Worm (Caenorhabditis elegans): ENCODE measurements around the gene F36A4.3.

- TF ChIP-seq unc-62 (GFP tag; optimal IDR thresholded peaks at IDR 0.05): no peak
- no peak for TF ChIP-seq lsy-2 (tag; optimal IDR thresholded peaks at IDR 0.05)
- no peak for TF ChIP-seq mep-1 (tag; optimal IDR thresholded peaks at IDR 0.05)
- TF ChIP-seq nhr-237 (tag; optimal IDR thresholded peaks at IDR 0.05): no peak
- no peak for TF ChIP-seq nhr-76 (tag; optimal IDR thresholded peaks at IDR 0.05)
- TF ChIP-seq tbx-8 (GFP tag; optimal IDR thresholded peaks at IDR 0.05): no peak
- no peak for TF ChIP-seq ceh-43 (GFP tag; optimal IDR thresholded peaks at IDR 0.05)
- TF ChIP-seq hlh-1 (tag; optimal IDR thresholded peaks at IDR 0.05): no peak
- no peak for TF ChIP-seq elt-1 (tag; optimal IDR thresholded peaks at IDR 0.05; ENCODE audit: borderline replicate concordance, insufficient read depth)
- no peak for TF ChIP-seq unc-39 (tag; optimal IDR thresholded peaks at IDR 0.05)
- TF ChIP-seq blmp-1 (tag; optimal IDR thresholded peaks at IDR 0.05): no peak
- no peak for TF ChIP-seq ztf-11 (tag; optimal IDR thresholded peaks at IDR 0.05)
Observed at ce11 chrIV:4289267-4289666, 19.9 kb downstream of the F36A4.3 start, which contains the start of gene F15E6.5.

All from whole organism, mixed stage, embryonic.